Worm (Caenorhabditis elegans) whole organism, L1 larva: ENCODE results near the gene srx-120.

Experiments used
- C04F5.9 ChIP-seq: sonication (generic microtip); optimal IDR thresholded peaks from 2 replicates; lab custom pipeline; 2016; ENCODE audit warnings: missing genetic modification characterization, missing compliant biosample characterization
- Y116A8C.19 ChIP-seq: sonication (generic microtip); optimal IDR thresholded peaks from 2 replicates; lab custom pipeline; 2016; ENCODE audit warnings: missing compliant biosample characterization, missing genetic modification characterization, borderline replicate concordance
- aha-1 ChIP-seq: fragments of 150-350 bp; optimal IDR thresholded peaks from 2 replicates; lab custom pipeline; 2014; ENCODE audit warnings: missing biosample characterization, missing genetic modification characterization
- aly-2 ChIP-seq: fragments of 150-350 bp; optimal IDR thresholded peaks from 2 replicates; lab custom pipeline; 2014; ENCODE audit warnings: missing biosample characterization, missing genetic modification characterization
- ceh-88 ChIP-seq: fragments of 200-800 bp; sonication (Bioruptor generic); IDR thresholded peaks from 2 replicates; pipeline ENCODE4 v1.3.6; 2022; ENCODE audit warnings: missing genetic modification characterization, missing compliant biosample characterization
- ceh-90 ChIP-seq: sonication (generic microtip); optimal IDR thresholded peaks from 2 replicates; lab custom pipeline; 2016; ENCODE audit warnings: missing genetic modification characterization, missing compliant biosample characterization
- dpl-1 ChIP-seq, 3 experiments: fragments of 150-350 bp in 2 of 3; sonication (generic microtip) in 1 of 3; optimal IDR thresholded peaks; 2 replicates each; lab custom pipeline; 2014 to 2017; ENCODE audit warnings: missing biosample characterization in 3 of 3, missing genetic modification characterization in 3 of 3, missing genetic modification reagents in 3 of 3
- efl-1 ChIP-seq, 4 experiments: fragments of 150-350 bp; optimal IDR thresholded peaks in 3 of 4; peaks in 1 of 4; 1 replicate in 1 of 4; 2 replicates in 3 of 4; lab custom pipeline; 2014; ENCODE audit warnings: missing biosample characterization in 2 of 4, missing genetic modification characterization in 2 of 4, missing genetic modification reagents in 2 of 4
- egl-27 ChIP-seq, 2 experiments: fragments of 150-350 bp in 1 of 2; sonication (generic microtip); optimal IDR thresholded peaks; 3 replicates each; lab custom pipeline; 2017 to 2018; ENCODE audit warnings: missing biosample characterization in 2 of 2, missing genetic modification characterization in 2 of 2, missing genetic modification reagents in 2 of 2
- ets-5 ChIP-seq: fragments of 200-800 bp; sonication (Bioruptor generic); IDR thresholded peaks from 2 replicates; pipeline ENCODE4 v1.3.6; 2022; ENCODE audit warnings: missing genetic modification characterization, missing compliant biosample characterization
- fkh-4 ChIP-seq: sonication (generic microtip); optimal IDR thresholded peaks from 2 replicates; lab custom pipeline; 2016; ENCODE audit warnings: missing compliant biosample characterization, missing genetic modification characterization, borderline replicate concordance
- fkh-8 ChIP-seq: sonication (generic microtip); optimal IDR thresholded peaks from 2 replicates; lab custom pipeline; 2016; ENCODE audit warnings: mild to moderate bottlenecking, missing genetic modification characterization, missing compliant biosample characterization
- fos-1 ChIP-seq: fragments of 150-350 bp; optimal IDR thresholded peaks from 2 replicates; lab custom pipeline; 2014; ENCODE audit warnings: missing biosample characterization, missing genetic modification characterization
- grh-1 ChIP-seq: fragments of 200-800 bp; sonication (Bioruptor generic); IDR thresholded peaks from 2 replicates; pipeline ENCODE4 v1.3.6; 2022; ENCODE audit warnings: missing genetic modification reagents, missing genetic modification characterization, missing compliant biosample characterization
- hlh-17 ChIP-seq: fragments of 200-800 bp; sonication (Bioruptor generic); optimal IDR thresholded peaks from 2 replicates; lab custom pipeline; 2018; ENCODE audit warnings: missing genetic modification characterization, mild to moderate bottlenecking, missing compliant biosample characterization, moderate library complexity, borderline replicate concordance
- irx-1 ChIP-seq: sonication (generic microtip); optimal IDR thresholded peaks from 2 replicates; lab custom pipeline; 2016; ENCODE audit warnings: missing genetic modification characterization, missing compliant biosample characterization
- jun-1 ChIP-seq: fragments of 150-350 bp; optimal IDR thresholded peaks from 2 replicates; lab custom pipeline; 2014; ENCODE audit warnings: missing biosample characterization, missing genetic modification reagents, missing genetic modification characterization
- lin-13 ChIP-seq: fragments of 150-350 bp; optimal IDR thresholded peaks from 2 replicates; lab custom pipeline; 2014; ENCODE audit warnings: missing biosample characterization, missing genetic modification reagents, missing genetic modification characterization
- lin-14 ChIP-seq: fragments of 200-800 bp; sonication (Bioruptor generic); optimal IDR thresholded peaks from 2 replicates; lab custom pipeline; 2018; ENCODE audit warnings: mild to moderate bottlenecking, missing genetic modification characterization, moderate library complexity, missing compliant biosample characterization
- lin-35 ChIP-seq, 2 experiments: fragments of 150-350 bp; optimal IDR thresholded peaks; 2 replicates each; lab custom pipeline; 2014; ENCODE audit warnings: missing biosample characterization in 2 of 2, missing genetic modification characterization in 2 of 2, missing genetic modification reagents in 2 of 2
- lsy-2 ChIP-seq, 2 experiments: fragments of 150-350 bp; optimal IDR thresholded peaks; 2 replicates each; lab custom pipeline; 2014; ENCODE audit warnings: missing biosample characterization in 2 of 2, missing genetic modification characterization in 2 of 2
- mab-9 ChIP-seq: fragments of 200-800 bp; sonication (Bioruptor generic); IDR thresholded peaks from 2 replicates; pipeline ENCODE4 v1.3.6; 2022; ENCODE audit warnings: missing genetic modification reagents, missing genetic modification characterization, missing compliant biosample characterization
- nhr-12 ChIP-seq: sonication (generic microtip); optimal IDR thresholded peaks from 2 replicates; lab custom pipeline; 2017; ENCODE audit warnings: missing biosample characterization, missing genetic modification characterization
- nhr-20 ChIP-seq: sonication (generic microtip); optimal IDR thresholded peaks from 2 replicates; lab custom pipeline; 2016; ENCODE audit warnings: mild to moderate bottlenecking, missing genetic modification characterization, missing compliant biosample characterization
- nhr-28 ChIP-seq: fragments of 150-350 bp; optimal IDR thresholded peaks from 2 replicates; lab custom pipeline; 2014; ENCODE audit warnings: missing biosample characterization, missing genetic modification characterization
- nhr-47 ChIP-seq: sonication (generic microtip); optimal IDR thresholded peaks from 2 replicates; lab custom pipeline; 2016; ENCODE audit warnings: mild to moderate bottlenecking, missing genetic modification characterization, moderate library complexity, missing compliant biosample characterization
- nhr-84 ChIP-seq: sonication (generic microtip); optimal IDR thresholded peaks from 2 replicates; lab custom pipeline; 2017; ENCODE audit warnings: missing biosample characterization, missing genetic modification characterization
- skn-1 ChIP-seq: fragments of 150-350 bp; optimal IDR thresholded peaks from 2 replicates; lab custom pipeline; 2014; ENCODE audit warnings: missing biosample characterization, missing genetic modification characterization
- snu-23 ChIP-seq: sonication (generic microtip); optimal IDR thresholded peaks from 2 replicates; lab custom pipeline; 2016; ENCODE audit warnings: missing genetic modification characterization, missing compliant biosample characterization
- sox-4 ChIP-seq: sonication (generic microtip); optimal IDR thresholded peaks from 2 replicates; lab custom pipeline; 2016; ENCODE audit warnings: missing genetic modification characterization, missing compliant biosample characterization
- tlp-1 ChIP-seq: fragments of 150-350 bp; optimal IDR thresholded peaks from 2 replicates; lab custom pipeline; 2014; ENCODE audit warnings: missing biosample characterization, missing genetic modification characterization
- unc-62 ChIP-seq: fragments of 150-350 bp; optimal IDR thresholded peaks from 2 replicates; lab custom pipeline; 2014; ENCODE audit warnings: missing biosample characterization, missing genetic modification reagents, missing genetic modification characterization
- unc-86 ChIP-seq: sonication (generic microtip); optimal IDR thresholded peaks from 2 replicates; lab custom pipeline; 2016; ENCODE audit warnings: missing genetic modification characterization, missing compliant biosample characterization
- xbp-1 ChIP-seq: sonication (generic microtip); optimal IDR thresholded peaks from 2 replicates; lab custom pipeline; 2016; ENCODE audit warnings: missing genetic modification characterization, missing compliant biosample characterization
- zag-1 ChIP-seq: fragments of 150-350 bp; optimal IDR thresholded peaks from 2 replicates; lab custom pipeline; 2014; ENCODE audit warnings: missing biosample characterization, missing genetic modification characterization
- zip-4 ChIP-seq: fragments of 200-800 bp; sonication (Bioruptor generic); optimal IDR thresholded peaks from 2 replicates; lab custom pipeline; 2018; ENCODE audit warnings: mild to moderate bottlenecking, missing genetic modification characterization, moderate library complexity, missing compliant biosample characterization
- ztf-4 ChIP-seq: fragments of 150-350 bp; optimal IDR thresholded peaks from 2 replicates; lab custom pipeline; 2014; ENCODE audit warnings: missing biosample characterization, missing genetic modification characterization

Gene srx-120

DNA sequence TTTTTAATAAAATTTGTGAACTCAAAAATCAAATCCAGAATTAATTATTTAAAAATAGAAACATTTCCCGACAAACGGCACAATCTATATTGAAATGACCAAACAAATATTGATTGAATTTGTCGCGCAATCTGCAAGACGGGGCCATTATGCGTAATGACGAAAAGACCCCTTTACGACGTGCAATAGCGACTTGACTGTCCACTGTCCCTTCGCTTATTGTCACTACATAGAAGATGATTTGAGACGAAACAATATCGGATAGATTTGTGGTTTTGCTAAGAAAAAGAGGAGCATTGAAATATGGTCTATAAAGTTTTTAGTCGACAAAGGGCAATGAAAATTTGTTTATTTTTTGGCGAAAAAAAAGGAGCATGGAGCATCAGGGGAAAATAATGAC, 19.9 kb downstream of the srx-120 start:
- TF ChIP-seq fkh-8 (no peak), ceh-88 (no peak), unc-62 (no peak), nhr-28 (tag; lab: Kevin White, UChicago) (no peak), nhr-20 (no peak), efl-1 (optimal IDR thresholded peaks at IDR 0.05; lab: Kevin White, UChicago) (no peak), efl-1 (GFP tag; optimal IDR thresholded peaks at IDR 0.05 in 1 of 2; lab: Kevin White, UChicago) (no peak), mab-9 (GFP tag; lab: Robert Waterston, UW) (no peak), unc-86 (tag; lab: Kevin White, UChicago) (no peak), hlh-17 (GFP tag; lab: Kevin White, UChicago) (no peak), aly-2 (tag; lab: Kevin White, UChicago) (no peak), zip-4 (no peak)

DNA sequence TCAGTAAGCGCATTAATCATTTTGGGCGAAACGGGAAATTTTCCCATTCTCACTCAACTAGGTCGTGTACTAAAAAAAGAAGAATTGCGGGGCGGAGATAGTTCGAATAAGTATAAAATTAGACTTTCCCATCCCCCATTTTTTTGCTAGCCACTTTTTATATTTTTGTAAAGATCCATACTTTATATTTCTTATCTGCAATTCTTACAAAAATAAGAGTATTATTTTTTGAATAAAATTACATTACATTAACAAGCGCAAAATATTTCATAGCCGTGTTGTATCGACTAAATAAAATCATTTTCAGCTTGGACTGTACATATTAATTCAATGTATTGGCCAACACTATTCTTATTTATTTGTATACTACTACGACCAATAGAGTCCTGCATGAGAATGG, 24.5 kb downstream of the srx-120 start, which contains the start of gene F49C5.11:
F49C5.11 (plus strand) TSS at position 301 of the 400 bp plus-strand sequence.
- no peak for TF ChIP-seq C04F5.9 (tag; lab: Kevin White, UChicago)
- no peak for TF ChIP-seq zag-1 (tag; lab: Kevin White, UChicago)
- TF ChIP-seq egl-27 (tag; optimal IDR thresholded peaks at IDR 0.05; lab: Kevin White, UChicago) = no peak
- TF ChIP-seq unc-86 (tag; lab: Kevin White, UChicago) = no peak
- TF ChIP-seq lin-14 (GFP tag; lab: Kevin White, UChicago) = no peak
- no peak for TF ChIP-seq nhr-20
- no peak for TF ChIP-seq Y116A8C.19 (tag; lab: Kevin White, UChicago)
- TF ChIP-seq xbp-1 (tag; lab: Kevin White, UChicago) = no peak
- TF ChIP-seq grh-1 (GFP tag; lab: Robert Waterston, UW) = no peak
- TF ChIP-seq nhr-28 (tag; lab: Kevin White, UChicago) = no peak
- TF ChIP-seq efl-1 (optimal IDR thresholded peaks at IDR 0.05; lab: Kevin White, UChicago) = no peak
- no peak for TF ChIP-seq efl-1 (GFP tag; optimal IDR thresholded peaks at IDR 0.05 in 1 of 2; lab: Kevin White, UChicago)
- TF ChIP-seq nhr-84 = no peak
- TF ChIP-seq skn-1 (tag; lab: Kevin White, UChicago) = no peak
- TF ChIP-seq jun-1 (tag; lab: Kevin White, UChicago) = no peak
- no peak for TF ChIP-seq nhr-47 (tag; lab: Kevin White, UChicago)
- no peak for TF ChIP-seq fos-1
- TF ChIP-seq fkh-4 (tag; lab: Kevin White, UChicago) = no peak
- no peak for TF ChIP-seq ets-5 (GFP tag; lab: Robert Waterston, UW)
- no peak for TF ChIP-seq ztf-4 (tag; lab: Kevin White, UChicago)
- TF ChIP-seq, all 84 proteins: peak for 0

DNA sequence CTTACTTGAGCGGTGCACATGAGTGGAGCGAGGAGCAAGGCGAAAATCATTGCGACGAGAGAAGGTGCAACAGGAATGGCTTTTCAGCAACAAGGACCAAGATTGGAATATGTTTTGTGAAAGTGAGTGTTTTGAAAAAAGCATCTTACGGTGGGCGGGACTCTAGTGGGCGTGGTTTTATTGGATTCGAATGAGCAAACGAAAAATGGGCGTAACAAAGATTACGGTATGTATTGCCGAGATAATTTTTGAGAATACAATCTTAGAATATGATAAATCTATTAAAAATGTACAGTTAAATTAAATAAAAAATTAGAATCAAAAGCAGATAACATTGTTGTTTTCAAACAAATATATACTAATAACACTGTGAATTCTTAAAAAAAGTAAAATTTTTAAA, 29.2 kb downstream of the srx-120 start, which contains the start of gene F49C5.12:
F49C5.12 (minus strand) TSS at position 101 of the 400 bp plus-strand sequence.
- TF ChIP-seq tlp-1 (tag; lab: Kevin White, UChicago) (no peak), skn-1 (tag; lab: Kevin White, UChicago) (no peak), ceh-90 (tag; lab: Kevin White, UChicago) (no peak), snu-23 (GFP tag; lab: Kevin White, UChicago) (no peak), sox-4 (tag; lab: Kevin White, UChicago) (no peak), aha-1 (tag; lab: Kevin White, UChicago) (no peak), dpl-1 (GFP tag; optimal IDR thresholded peaks at IDR 0.05; lab: Kevin White, UChicago) (no peak), ceh-88 (no peak), unc-62 (no peak), nhr-12 (no peak)

DNA sequence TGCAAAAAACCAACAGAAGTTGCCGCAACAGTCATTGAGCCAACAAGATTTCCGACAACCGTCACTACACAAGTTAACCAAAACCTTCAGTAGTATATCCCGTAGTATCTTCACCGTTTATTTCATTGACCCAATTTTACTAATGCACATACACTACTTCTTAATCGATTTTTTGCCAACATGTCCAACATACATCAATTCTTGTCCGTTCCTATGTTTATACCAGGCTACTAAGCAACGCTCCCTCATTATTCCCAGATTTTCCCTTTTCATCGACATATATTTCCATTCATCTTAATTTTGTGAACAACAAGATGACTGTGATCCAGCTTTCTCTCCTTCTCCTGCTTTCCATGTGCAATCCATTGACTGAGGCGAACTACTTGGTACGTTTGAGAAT, 34.8 kb downstream of the srx-120 start, which contains the start of gene F49C5.7:
F49C5.7 (plus strand) TSS at position 301 of the 400 bp plus-strand sequence.
- TF ChIP-seq lin-35 (GFP tag; optimal IDR thresholded peaks at IDR 0.05; lab: Kevin White, UChicago) (no peak), irx-1 (tag; lab: Kevin White, UChicago) (no peak), lsy-2 (tag; optimal IDR thresholded peaks at IDR 0.05; lab: Kevin White, UChicago) (no peak), nhr-12 (no peak), lin-13 (GFP tag; lab: Kevin White, UChicago) (no peak)
